Fruit fly (Drosophila melanogaster): ENCODE data around the gene CG1571.

The CG1571 gene

DNA sequence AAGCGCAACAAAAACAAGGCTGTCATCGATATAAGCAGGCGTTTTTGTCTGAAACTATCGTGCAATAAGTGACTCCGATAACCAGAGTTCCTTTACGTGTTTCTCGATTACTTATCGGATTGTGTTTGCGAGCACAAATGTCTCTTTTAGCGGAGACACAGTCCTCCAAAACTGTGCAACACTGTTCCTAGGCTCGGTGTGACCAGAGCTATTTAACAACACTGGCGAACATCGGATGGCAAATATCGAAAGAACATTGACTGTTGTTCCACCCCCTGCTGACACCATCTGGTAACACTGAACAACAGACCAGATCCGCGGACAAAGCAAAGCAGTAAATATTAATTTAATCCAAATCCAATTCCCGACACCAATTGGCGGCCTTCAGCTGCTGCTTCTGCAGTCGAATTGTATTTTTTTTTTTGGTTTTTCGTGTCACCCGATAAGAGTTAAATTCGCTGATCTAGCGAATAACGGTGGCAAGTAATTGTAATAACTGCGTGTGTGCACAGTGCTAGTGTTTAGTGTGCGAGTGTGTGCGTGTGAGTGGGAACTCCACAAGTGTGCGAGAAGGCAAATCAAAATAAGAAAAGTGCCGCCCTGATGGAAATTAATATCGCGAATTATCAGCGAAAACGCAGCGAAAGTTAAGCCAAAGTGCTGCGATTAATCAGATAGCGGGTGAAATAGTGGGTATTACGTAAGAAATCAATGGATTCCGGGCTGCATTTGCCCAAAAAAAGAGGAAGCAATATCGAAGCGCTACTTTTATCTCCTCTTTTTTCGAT is 14.1 kb upstream of the CG1571 start, which contains the start of gene mys (continued):
- TF ChIP-seq CG1647 (GFP tag; optimal IDR thresholded peaks at IDR 0.05) (peak; percentile 79), Hr39 (optimal IDR thresholded peaks at IDR 0.05) (no peak), Hr51 (GFP tag; optimal IDR thresholded peaks at IDR 0.05) (peak in 1 of 2 experiments; percentile 81), cato (GFP tag; optimal IDR thresholded peaks at IDR 0.05; ENCODE audit: borderline replicate concordance) (no peak), CG12071 (GFP tag; optimal IDR thresholded peaks at IDR 0.05) (peak; percentile 23), CG6813 (GFP tag; optimal IDR thresholded peaks at IDR 0.05) (no peak), CG32772 (GFP tag; IDR thresholded peaks at IDR 0.05) (peak; percentile 33; the same call in 1 of the 2 replicates), CG4707 (GFP tag; optimal IDR thresholded peaks at IDR 0.05) (no peak), CG18262 (tag; optimal IDR thresholded peaks at IDR 0.05) (no peak), CG2116 (GFP tag; optimal IDR thresholded peaks at IDR 0.05) (peak; percentile 97), Aef1 (GFP tag; IDR thresholded peaks at IDR 0.05) (peak; percentile 63), Gsc (GFP tag; IDR thresholded peaks at IDR 0.05) (no peak), CG11696 (GFP tag; IDR thresholded peaks at IDR 0.05) (no peak), ranshi (GFP tag; IDR thresholded peaks at IDR 0.05) (peak; percentile 58)

- TF ChIP-seq chm (GFP tag; IDR thresholded peaks at IDR 0.05) (0 out of 2 replicates have a peak, but pooled peaks have one; percentile 8), stc (GFP tag; IDR thresholded peaks at IDR 0.05) (peak; percentile 5; the same call in 1 of the 2 replicates), hb (GFP tag; IDR thresholded peaks at IDR 0.05; ENCODE audit: partially characterized antibody) (no peak), z (GFP tag; IDR thresholded peaks at IDR 0.05) (peak; percentile 70; the same call in 2 of the 3 replicates)
Measured at dm6 chrX:8062180-8062480, 13.5 kb upstream of the CG1571 start.

- TF ChIP-seq ftz-f1 (GFP tag; optimal IDR thresholded peaks at IDR 0.05) (no peak), CG4360 (GFP tag; IDR thresholded peaks at IDR 0.05) (peak; percentile 90), CG31365 (tag; optimal IDR thresholded peaks at IDR 0.05) (peak; percentile 98), CG1233 (GFP tag; optimal IDR thresholded peaks at IDR 0.05) (no peak), HmgD (GFP tag; optimal IDR thresholded peaks at IDR 0.05) (peak; percentile 5), odd (GFP tag; optimal IDR thresholded peaks at IDR 0.05) (no peak), Eip74EF (GFP tag; optimal IDR thresholded peaks at IDR 0.05) (peak in 1 of 2 experiments; percentile 96), CG11456 (GFP tag; IDR thresholded peaks at IDR 0.05) (no peak), chm (GFP tag; IDR thresholded peaks at IDR 0.05) (0 out of 2 replicates have a peak, but pooled peaks have one; percentile 22), CG17912 (GFP tag; optimal IDR thresholded peaks at IDR 0.05) (no peak), slou (GFP tag; optimal IDR thresholded peaks at IDR 0.05) (no peak), Mes4 (GFP tag; optimal IDR thresholded peaks at IDR 0.05) (no peak), nom (GFP tag; optimal IDR thresholded peaks at IDR 0.05) (peak; percentile 93), sens-2 (GFP tag; IDR thresholded peaks at IDR 0.05) (no peak), CG6854 (GFP tag; optimal IDR thresholded peaks at IDR 0.05) (no peak), CG9876 (GFP tag; optimal IDR thresholded peaks at IDR 0.05) (no peak), dm (GFP tag; optimal IDR thresholded peaks at IDR 0.05) (peak; percentile 5), stwl (tag; optimal IDR thresholded peaks at IDR 0.05) (peak; percentile 46), Ets97D (GFP tag; optimal IDR thresholded peaks at IDR 0.05) (peak; percentile 2), CG9817 (tag; optimal IDR thresholded peaks at IDR 0.05) (no peak), pan (optimal IDR thresholded peaks at IDR 0.05) (no peak), pan (GFP tag; optimal IDR thresholded peaks at IDR 0.05 in 1 of 2, IDR thresholded peaks at IDR 0.05 in 1 of 2) (peak in 1 of 2 experiments; percentile 18), CG1792 (GFP tag; optimal IDR thresholded peaks at IDR 0.05) (no peak), Abd-B (GFP tag; optimal IDR thresholded peaks at IDR 0.05) (no peak), CG18262 (tag; optimal IDR thresholded peaks at IDR 0.05) (no peak), tx (GFP tag; optimal IDR thresholded peaks at IDR 0.05) (no peak), crp (GFP tag; optimal IDR thresholded peaks at IDR 0.05) (peak in 1 of 2 experiments; percentile 58), da (GFP tag; optimal IDR thresholded peaks at IDR 0.05) (peak; percentile 31), CrebB (tag; optimal IDR thresholded peaks at IDR 0.05) (no peak), tin (GFP tag; optimal IDR thresholded peaks at IDR 0.05) (no peak), CG8359 (GFP tag; optimal IDR thresholded peaks at IDR 0.05; ENCODE audit: borderline replicate concordance) (no peak)
Measured at dm6 chrX:8063223-8063674, 12.4 kb upstream of the CG1571 start.
